Worm (Caenorhabditis elegans) whole organism, young adult: ENCODE data around the gene exc-13.

Experiments
- F23B12.7 ChIP-seq: sonication (generic microtip); optimal IDR thresholded peaks from 2 replicates; lab custom pipeline; 2017; ENCODE audit warnings: missing genetic modification characterization, mild to moderate bottlenecking, missing compliant biosample characterization, antibody characterized with exemption, moderate library complexity; ENCODE audit not compliant: insufficient read depth
- F57A8.1 ChIP-seq: fragments of 200-800 bp; sonication (Bioruptor generic); optimal IDR thresholded peaks from 2 replicates; lab custom pipeline; 2018; ENCODE audit warnings: mild to moderate bottlenecking, missing genetic modification characterization, moderate library complexity, missing compliant biosample characterization
- ama-1 ChIP-seq, 3 experiments: fragments of 150-350 bp in 1 of 3; sonication (generic microtip) in 2 of 3; optimal IDR thresholded peaks; 2 replicates each; lab custom pipeline; 2014 to 2018; ENCODE audit warnings: missing biosample characterization in 2 of 3, missing genetic modification characterization in 2 of 3, missing genetic modification reagents in 2 of 3
- cebp-1 ChIP-seq, 2 experiments: fragments of 200-800 bp in 1 of 2; sonication (Bioruptor generic) in 1 of 2; sonication (generic microtip) in 1 of 2; IDR thresholded peaks in 1 of 2; optimal IDR thresholded peaks in 1 of 2; 2 replicates each; pipeline versions ENCODE4 v1.3.6 to Lab custom; 2017 to 2022; ENCODE audit warnings: missing compliant biosample characterization in 2 of 2, missing genetic modification characterization in 2 of 2, mild to moderate bottlenecking in 1 of 2, missing genetic modification reagents in 1 of 2, moderate library complexity in 1 of 2
- pbrm-1 ChIP-seq: fragments of 200-800 bp; sonication (Bioruptor generic); IDR thresholded peaks from 2 replicates; pipeline ENCODE4 v1.3.6; 2022; ENCODE audit warnings: missing genetic modification reagents, missing genetic modification characterization, missing compliant biosample characterization
- snpc-4 ChIP-seq, 5 experiments: fragments of 150-350 bp in 1 of 5; sonication (generic microtip) in 4 of 5; optimal IDR thresholded peaks; 2 replicates each; lab custom pipeline; 2014 to 2018; ENCODE audit warnings: missing genetic modification characterization in 5 of 5, missing biosample characterization in 3 of 5, antibody characterized with exemption in 2 of 5, mild to moderate bottlenecking in 2 of 5, missing compliant biosample characterization in 2 of 5, missing genotype in 2 of 5, moderate library complexity in 2 of 5, missing genetic modification reagents in 1 of 5

- no peak for TF ChIP-seq pbrm-1 (GFP tag; lab: Robert Waterston, UW)
- no peak for TF ChIP-seq F23B12.7 (tag; lab: Kevin White, UChicago)
- TF ChIP-seq ama-1 (optimal IDR thresholded peaks at IDR 0.05; lab: Kevin White, UChicago) = peak; percentile 97
- no peak for TF ChIP-seq ama-1 (GFP tag; optimal IDR thresholded peaks at IDR 0.05; lab: Kevin White, UChicago)
- TF ChIP-seq cebp-1 (GFP tag; IDR thresholded peaks at IDR 0.05; lab: Robert Waterston, UW) = no peak
- TF ChIP-seq cebp-1 (tag; optimal IDR thresholded peaks at IDR 0.05; lab: Kevin White, UChicago) = no peak
- no peak for TF ChIP-seq snpc-4 (GFP tag; optimal IDR thresholded peaks at IDR 0.05; lab: Kevin White, UChicago)
- TF ChIP-seq snpc-4 (tag; optimal IDR thresholded peaks at IDR 0.05; lab: Kevin White, UChicago) = no peak
- no peak for TF ChIP-seq F57A8.1 (GFP tag; lab: Kevin White, UChicago)
Measured at ce11 chrV:7413107-7413774, 48.2 kb downstream of the exc-13 start, which contains the start of gene F18E3.11.
